Worm (Caenorhabditis elegans): ENCODE measurements around the gene nspd-5.

- TF ChIP-seq hlh-30 (tag; optimal IDR thresholded peaks at IDR 0.05; ENCODE audit: insufficient read depth) (no peak), tbx-2 (tag; optimal IDR thresholded peaks at IDR 0.05) (no peak), ahr-1 (tag; optimal IDR thresholded peaks at IDR 0.05) (no peak), ceh-48 (tag; optimal IDR thresholded peaks at IDR 0.05) (no peak), pha-4 (tag; optimal IDR thresholded peaks at IDR 0.05) (no peak), ama-1 (optimal IDR thresholded peaks at IDR 0.05) (no peak), pqm-1 (tag; optimal IDR thresholded peaks at IDR 0.05) (no peak), dmd-4 (tag; optimal IDR thresholded peaks at IDR 0.05; ENCODE audit: borderline replicate concordance) (no peak), odd-2 (tag; optimal IDR thresholded peaks at IDR 0.05) (no peak)
Measured at ce11 chrII:4905331-4905730, 45.2 kb upstream of the nspd-5 start.

Data from whole organism, late embryonic.